Fruit fly (Drosophila melanogaster) whole organism, wandering third instar larva: ENCODE results near the gene CG13694.

Experiments
- Abd-B ChIP-seq: fragments of >200 bp; optimal IDR thresholded peaks from 2 replicates; lab custom pipeline; 2017; ENCODE audit warnings: missing biosample characterization, missing genetic modification characterization
- CG32264 ChIP-seq: fragments of 200-800 bp; sonication (Bioruptor generic); optimal IDR thresholded peaks from 2 replicates; lab custom pipeline; 2016; ENCODE audit warnings: missing biosample characterization, missing genetic modification characterization
- CG9705 ChIP-seq: fragments of 200-800 bp; sonication (Bioruptor generic); optimal IDR thresholded peaks from 2 replicates; lab custom pipeline; 2018; ENCODE audit warnings: missing biosample characterization, mild to moderate bottlenecking, missing genetic modification characterization
- CrebA ChIP-seq: fragments of 200-800 bp; sonication (Bioruptor generic); optimal IDR thresholded peaks from 2 replicates; lab custom pipeline; 2016; ENCODE audit warnings: missing biosample characterization, mild to moderate bottlenecking, missing genetic modification characterization, borderline replicate concordance
- Dfd ChIP-seq: fragments of >200 bp; optimal IDR thresholded peaks from 2 replicates; lab custom pipeline; 2017; ENCODE audit warnings: missing biosample characterization, missing genetic modification characterization
- Dif ChIP-seq: fragments of 200-275, 200-300 bp; sonication (Bioruptor generic); optimal IDR thresholded peaks from 2 replicates; lab custom pipeline; 2018; ENCODE audit warnings: missing biosample characterization, missing genetic modification characterization; ENCODE audit not compliant: partially characterized antibody
- GATAd ChIP-seq: sonication (Bioruptor generic); optimal IDR thresholded peaks from 2 replicates; lab custom pipeline; 2016; ENCODE audit warnings: missing biosample characterization, missing genetic modification characterization
- HLH106 ChIP-seq: fragments of 200-800 bp; optimal IDR thresholded peaks from 3 replicates; lab custom pipeline; 2019; ENCODE audit warnings: missing biosample characterization, mild to moderate bottlenecking, missing genetic modification characterization, moderate library complexity
- Hnf4 ChIP-seq: fragments of 200-800 bp; sonication (Bioruptor generic); optimal IDR thresholded peaks from 2 replicates; lab custom pipeline; 2016; ENCODE audit warnings: missing biosample characterization, mild to moderate bottlenecking, missing genetic modification characterization
- Hr78 ChIP-seq: fragments of >200 bp; optimal IDR thresholded peaks from 2 replicates; lab custom pipeline; 2017; ENCODE audit warnings: missing biosample characterization, missing genetic modification characterization
- Hr83 ChIP-seq: fragments of 200-300 bp; sonication (Bioruptor generic); optimal IDR thresholded peaks from 2 replicates; lab custom pipeline; 2016; ENCODE audit warnings: missing biosample characterization, mild to moderate bottlenecking, missing genetic modification characterization, moderate library complexity; ENCODE audit not compliant: poor library complexity, severe bottlenecking
- Jra ChIP-seq: sonication (Bioruptor generic); optimal IDR thresholded peaks from 2 replicates; lab custom pipeline; 2016; ENCODE audit warnings: missing biosample characterization, missing genetic modification characterization
- Mio ChIP-seq: sonication (Bioruptor generic); optimal IDR thresholded peaks from 2 replicates; lab custom pipeline; 2016; ENCODE audit warnings: missing biosample characterization, missing genetic modification characterization
- Myc ChIP-seq: fragments of >200 bp; optimal IDR thresholded peaks from 2 replicates; lab custom pipeline; 2017
- N ChIP-seq: fragments of >200 bp; optimal IDR thresholded peaks from 2 replicates; lab custom pipeline; 2018; ENCODE audit warnings: missing biosample characterization, missing external identifiers, missing genetic modification characterization
- OdsH ChIP-seq: fragments of 200-800 bp; sonication (Bioruptor generic); optimal IDR thresholded peaks from 2 replicates; lab custom pipeline; 2016; ENCODE audit warnings: missing biosample characterization, mild to moderate bottlenecking, missing genetic modification characterization
- Rel ChIP-seq, 2 experiments: fragments of 200-800 bp; sonication (Bioruptor generic) in 1 of 2; optimal IDR thresholded peaks; 2 replicates in 1 of 2; 3 replicates in 1 of 2; lab custom pipeline; 2016 to 2019; ENCODE audit warnings: mild to moderate bottlenecking in 2 of 2, missing biosample characterization in 2 of 2, missing genetic modification characterization in 2 of 2, moderate library complexity in 1 of 2
- Sp1 ChIP-seq: fragments of 200-800 bp; sonication (Bioruptor generic); optimal IDR thresholded peaks from 3 replicates; lab custom pipeline; 2019; ENCODE audit warnings: missing biosample characterization, mild to moderate bottlenecking, missing genetic modification characterization, moderate library complexity
- Vsx2 ChIP-seq: fragments of 200-300, 225-300 bp; sonication (Bioruptor generic); optimal IDR thresholded peaks from 2 replicates; lab custom pipeline; 2018; ENCODE audit warnings: missing biosample characterization, missing genetic modification characterization; ENCODE audit not compliant: partially characterized antibody
- br ChIP-seq: fragments of 200-800 bp; sonication (Bioruptor generic); optimal IDR thresholded peaks from 2 replicates; lab custom pipeline; 2016; ENCODE audit warnings: missing biosample characterization, missing genetic modification characterization
- brk ChIP-seq: fragments of 200-800 bp; sonication (Bioruptor generic); optimal IDR thresholded peaks from 2 replicates; lab custom pipeline; 2016; ENCODE audit warnings: missing biosample characterization, mild to moderate bottlenecking, missing genetic modification characterization
- dl ChIP-seq, 2 experiments: fragments of 175-275, 200-275 bp in 1 of 2; fragments of 200-275 bp in 1 of 2; sonication (Bioruptor generic); optimal IDR thresholded peaks; lab custom pipeline; 2018; ENCODE audit warnings: mild to moderate bottlenecking in 2 of 2, missing biosample characterization in 2 of 2, missing genetic modification characterization in 2 of 2, moderate library complexity in 2 of 2; ENCODE audit not compliant: partially characterized antibody in 2 of 2, insufficient read depth in 1 of 2
- dmrt93B ChIP-seq: fragments of 200-800 bp; sonication (Bioruptor generic); optimal IDR thresholded peaks from 2 replicates; lab custom pipeline; 2018; ENCODE audit warnings: missing biosample characterization, mild to moderate bottlenecking, missing genetic modification characterization
- dsf ChIP-seq: sonication (Bioruptor generic); optimal IDR thresholded peaks from 2 replicates; lab custom pipeline; 2016; ENCODE audit warnings: missing biosample characterization, missing genetic modification characterization, borderline replicate concordance
- ey ChIP-seq: fragments of 200-800 bp; sonication (Bioruptor generic); optimal IDR thresholded peaks from 2 replicates; lab custom pipeline; 2016; ENCODE audit warnings: missing biosample characterization, missing genetic modification characterization
- foxo ChIP-seq, 2 experiments: fragments of 200-800 bp; sonication (Bioruptor generic); optimal IDR thresholded peaks; 2 replicates in 1 of 2; 3 replicates in 1 of 2; lab custom pipeline; 2016 to 2017; ENCODE audit warnings: missing biosample characterization in 2 of 2, missing genetic modification characterization in 2 of 2
- fru ChIP-seq: fragments of 200-800 bp; sonication (Bioruptor generic); optimal IDR thresholded peaks from 3 replicates; lab custom pipeline; 2016; ENCODE audit warnings: missing biosample characterization, mild to moderate bottlenecking, missing genetic modification characterization
- h ChIP-seq: fragments of 200-800 bp; sonication (Bioruptor generic); optimal IDR thresholded peaks from 3 replicates; lab custom pipeline; 2016; ENCODE audit warnings: missing biosample characterization, mild to moderate bottlenecking, missing genetic modification characterization
- jim ChIP-seq: fragments of 175-275, 200-325 bp; sonication (Bioruptor generic); optimal IDR thresholded peaks from 2 replicates; lab custom pipeline; 2016; ENCODE audit warnings: missing biosample characterization, mild to moderate bottlenecking, missing genetic modification characterization
- lola ChIP-seq: fragments of >200 bp; optimal IDR thresholded peaks from 2 replicates; lab custom pipeline; 2017; ENCODE audit warnings: missing biosample characterization, missing genetic modification characterization
- pan ChIP-seq: fragments of >200 bp; optimal IDR thresholded peaks from 2 replicates; lab custom pipeline; 2017
- psq ChIP-seq: fragments of 200-800 bp; sonication (Bioruptor generic); optimal IDR thresholded peaks from 3 replicates; lab custom pipeline; 2017; ENCODE audit warnings: missing biosample characterization, mild to moderate bottlenecking, missing genetic modification characterization, moderate library complexity
- rgr ChIP-seq: fragments of 200-800 bp; sonication (Bioruptor generic); optimal IDR thresholded peaks from 3 replicates; lab custom pipeline; 2016; ENCODE audit warnings: missing biosample characterization, mild to moderate bottlenecking, missing genetic modification characterization
- sage ChIP-seq: fragments of 200-800 bp; sonication (Bioruptor generic); optimal IDR thresholded peaks from 2 replicates; lab custom pipeline; 2016; ENCODE audit warnings: missing biosample characterization, mild to moderate bottlenecking, missing genetic modification characterization
- sv ChIP-seq: fragments of 200-800 bp; sonication (Bioruptor generic); optimal IDR thresholded peaks from 3 replicates; lab custom pipeline; 2016; ENCODE audit warnings: missing biosample characterization, missing genetic modification characterization
- tai ChIP-seq: sonication (Bioruptor generic); optimal IDR thresholded peaks from 2 replicates; lab custom pipeline; 2016; ENCODE audit warnings: missing biosample characterization, missing genetic modification characterization
- usp ChIP-seq: fragments of >200 bp; optimal IDR thresholded peaks from 2 replicates; lab custom pipeline; 2017; ENCODE audit warnings: missing biosample characterization, missing genetic modification characterization
- woc ChIP-seq: sonication (Bioruptor generic); optimal IDR thresholded peaks from 2 replicates; lab custom pipeline; 2016; ENCODE audit warnings: missing biosample characterization, mild to moderate bottlenecking, missing genetic modification characterization

CG13694 gene

DNA sequence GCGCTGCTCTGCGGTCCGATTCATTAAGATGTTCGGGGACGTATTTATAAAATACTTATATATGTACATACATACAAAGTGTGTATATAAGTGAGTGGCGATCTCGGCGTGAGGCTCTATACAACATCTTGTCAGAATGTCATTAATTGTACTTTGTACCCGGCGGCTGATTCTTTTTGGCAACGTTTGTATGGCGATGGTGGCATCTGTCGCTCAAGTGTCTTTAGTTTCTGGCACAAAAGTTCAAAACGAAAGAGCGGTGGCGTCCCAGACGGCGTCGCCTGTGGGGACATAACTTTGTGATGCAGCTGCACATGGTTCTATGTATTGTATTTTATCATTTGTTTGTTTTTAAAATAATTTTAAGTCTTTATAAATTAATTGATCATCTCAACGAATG is 23.3 kb downstream of the CG13694 start:
- TF ChIP-seq ey (GFP tag; lab: Kevin White, UChicago): no peak
- TF ChIP-seq Rel (GFP tag; optimal IDR thresholded peaks at IDR 0.05; lab: Kevin White, UChicago): peak; percentile 20
- no peak for TF ChIP-seq Rel (tag; optimal IDR thresholded peaks at IDR 0.05; lab: Kevin White, UChicago)
- TF ChIP-seq, all 38 proteins: peak for 1

DNA sequence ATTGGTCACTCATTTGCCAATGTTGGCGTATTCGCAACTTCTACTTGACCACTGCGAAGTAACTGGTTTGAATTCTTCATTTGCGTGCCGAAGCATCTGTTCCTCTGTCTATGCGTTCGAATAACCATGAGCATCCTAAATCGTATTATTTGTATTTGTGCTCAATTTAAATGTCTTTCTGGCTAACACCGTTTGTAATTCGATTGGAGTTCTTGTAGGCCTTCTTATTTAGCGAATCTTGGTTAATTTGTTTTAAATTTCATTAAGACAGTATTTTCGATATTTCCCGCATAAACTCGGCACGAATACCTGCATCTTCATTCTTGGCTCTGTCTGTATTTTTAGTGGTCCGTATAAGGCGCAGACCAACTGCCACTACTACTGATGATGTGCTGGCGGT is 24.5 kb downstream of the CG13694 start:
- TF ChIP-seq foxo (GFP tag; optimal IDR thresholded peaks at IDR 0.05; lab: Kevin White, UChicago): peak in 1 of 2 experiments; percentile 86
- TF ChIP-seq Sp1 (GFP tag; lab: Kevin White, UChicago): peak; percentile 93
- TF ChIP-seq Dif (GFP tag; lab: Kevin White, UChicago): no peak
- no peak for TF ChIP-seq Jra (GFP tag; lab: Kevin White, UChicago)
- TF ChIP-seq Dfd (GFP tag; lab: Kevin White, UChicago): no peak
- no peak for TF ChIP-seq h (GFP tag; lab: Kevin White, UChicago)
- no peak for TF ChIP-seq dsf
- TF ChIP-seq jim: no peak
- TF ChIP-seq rgr (GFP tag; lab: Kevin White, UChicago): peak; percentile 81
- TF ChIP-seq ey (GFP tag; lab: Kevin White, UChicago): peak; percentile 79
- TF ChIP-seq usp (GFP tag; lab: Kevin White, UChicago): no peak
- TF ChIP-seq Abd-B: no peak
- TF ChIP-seq lola (GFP tag; lab: Kevin White, UChicago): no peak
- peak; percentile 84 for TF ChIP-seq CG9705
- TF ChIP-seq pan (lab: Kevin White, UChicago): no peak
- no peak for TF ChIP-seq Hr78 (GFP tag; lab: Kevin White, UChicago)
- peak; percentile 87 for TF ChIP-seq fru (GFP tag; lab: Kevin White, UChicago)
- peak; percentile 17 for TF ChIP-seq tai
- TF ChIP-seq brk: peak; percentile 71
- TF ChIP-seq CrebA (GFP tag; lab: Kevin White, UChicago): no peak
- no peak for TF ChIP-seq Mio
- TF ChIP-seq GATAd (GFP tag; lab: Kevin White, UChicago): no peak
- TF ChIP-seq Vsx2: no peak
- no peak for TF ChIP-seq dl (GFP tag; optimal IDR thresholded peaks at IDR 0.05; lab: Kevin White, UChicago; ENCODE audit: insufficient read depth in 1 of 2, partially characterized antibody in 2 of 2)
- peak; percentile 68 for TF ChIP-seq Rel (GFP tag; optimal IDR thresholded peaks at IDR 0.05; lab: Kevin White, UChicago)
- peak; percentile 69 for TF ChIP-seq Rel (tag; optimal IDR thresholded peaks at IDR 0.05; lab: Kevin White, UChicago)
- peak; percentile 85 for TF ChIP-seq br (GFP tag; lab: Kevin White, UChicago)
- peak; percentile 75 for TF ChIP-seq woc (GFP tag; lab: Kevin White, UChicago)
- peak; percentile 73 for TF ChIP-seq Hnf4 (GFP tag; lab: Kevin White, UChicago)
- peak; percentile 59 for TF ChIP-seq CG32264
- peak; percentile 79 for TF ChIP-seq OdsH
- peak; percentile 59 for TF ChIP-seq sage
- no peak for TF ChIP-seq dmrt93B (GFP tag; lab: Kevin White, UChicago)
- TF ChIP-seq sv (GFP tag; lab: Kevin White, UChicago): no peak
- TF ChIP-seq HLH106 (tag; lab: Kevin White, UChicago): peak; percentile 90
- no peak for TF ChIP-seq Myc
- TF ChIP-seq N (GFP tag; lab: Kevin White, UChicago): no peak
- TF ChIP-seq psq: peak; percentile 64
- TF ChIP-seq Hr83 (GFP tag; lab: Kevin White, UChicago): no peak

DNA sequence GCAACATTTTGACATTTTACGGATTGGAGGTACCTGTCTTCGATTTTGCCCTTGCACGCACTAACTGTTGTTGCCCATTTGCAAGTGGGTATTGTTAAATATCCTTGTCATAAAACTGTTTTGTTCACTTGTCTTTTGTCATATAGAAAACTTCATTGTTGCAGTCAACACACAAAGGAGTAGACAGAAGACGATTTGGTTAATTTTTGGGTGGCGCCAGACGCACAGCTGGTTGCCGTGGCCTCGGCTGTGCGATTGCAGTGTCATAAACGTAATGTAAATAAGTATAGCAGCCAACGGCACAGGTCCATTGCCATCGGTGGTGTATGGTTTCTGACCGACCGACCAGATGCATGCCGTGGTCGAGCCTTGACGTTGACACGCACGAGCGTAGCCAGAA is 25.0 kb downstream of the CG13694 start:
- TF ChIP-seq pan (lab: Kevin White, UChicago) (no peak), CG32264 (no peak), Abd-B (no peak), Vsx2 (no peak), lola (GFP tag; lab: Kevin White, UChicago) (no peak), foxo (GFP tag; optimal IDR thresholded peaks at IDR 0.05; lab: Kevin White, UChicago) (no peak), sv (GFP tag; lab: Kevin White, UChicago) (no peak), dsf (no peak), Myc (no peak), psq (no peak)
